Worm (Caenorhabditis elegans) whole organism, L1 larva: ENCODE measurements around the gene npax-1.

ENCODE experiments used
- alr-1 ChIP-seq: fragments of 200-800 bp; sonication (Bioruptor generic); optimal IDR thresholded peaks from 2 replicates; lab custom pipeline; 2018; ENCODE audit warnings: borderline replicate concordance, mild to moderate bottlenecking, missing genetic modification characterization, missing compliant biosample characterization
- ceh-8 ChIP-seq: fragments of 200-800 bp; sonication (Bioruptor generic); optimal IDR thresholded peaks from 2 replicates; lab custom pipeline; 2018; ENCODE audit warnings: mild to moderate bottlenecking, missing genetic modification characterization, moderate library complexity, missing compliant biosample characterization
- efl-1 ChIP-seq, 4 experiments: fragments of 150-350 bp; optimal IDR thresholded peaks in 3 of 4; peaks in 1 of 4; 1 replicate in 1 of 4; 2 replicates in 3 of 4; lab custom pipeline; 2014; ENCODE audit warnings: missing biosample characterization in 2 of 4, missing genetic modification characterization in 2 of 4, missing genetic modification reagents in 2 of 4
- elt-3 ChIP-seq, 6 experiments: fragments of 150-350 bp in 1 of 6; sonication (generic microtip); optimal IDR thresholded peaks; 2 replicates each; lab custom pipeline; 2017 to 2018; ENCODE audit warnings: missing biosample characterization in 6 of 6, missing genetic modification characterization in 6 of 6, inconsistent platforms in 1 of 6
- lin-13 ChIP-seq: fragments of 150-350 bp; optimal IDR thresholded peaks from 2 replicates; lab custom pipeline; 2014; ENCODE audit warnings: missing biosample characterization, missing genetic modification reagents, missing genetic modification characterization
- lsy-2 ChIP-seq, 2 experiments: fragments of 150-350 bp; optimal IDR thresholded peaks; 2 replicates each; lab custom pipeline; 2014; ENCODE audit warnings: missing biosample characterization in 2 of 2, missing genetic modification characterization in 2 of 2
- nhr-71 ChIP-seq: sonication (generic microtip); optimal IDR thresholded peaks from 2 replicates; lab custom pipeline; 2016; ENCODE audit warnings: mild to moderate bottlenecking, missing genetic modification characterization, moderate library complexity, missing compliant biosample characterization
- nhr-77 ChIP-seq: fragments of 150-350 bp; optimal IDR thresholded peaks from 2 replicates; lab custom pipeline; 2014; ENCODE audit warnings: missing biosample characterization, missing genetic modification characterization
- nhr-85 ChIP-seq: sonication (generic microtip); peaks from one replicate; lab custom pipeline; 2016; ENCODE audit warnings: missing genetic modification characterization, inconsistent platforms, missing compliant biosample characterization
- pax-3 ChIP-seq: fragments of 200-800 bp; sonication (Bioruptor generic); optimal IDR thresholded peaks from 2 replicates; lab custom pipeline; 2018; ENCODE audit warnings: mild to moderate bottlenecking, missing genetic modification characterization, moderate library complexity, missing compliant biosample characterization
- pqm-1 ChIP-seq: sonication (generic microtip); optimal IDR thresholded peaks from 3 replicates; lab custom pipeline; 2017; ENCODE audit warnings: missing biosample characterization, missing genetic modification characterization
- snpc-4 ChIP-seq: fragments of 150-350 bp; optimal IDR thresholded peaks from 2 replicates; lab custom pipeline; 2014; ENCODE audit warnings: missing biosample characterization, missing genetic modification characterization
- sox-4 ChIP-seq: sonication (generic microtip); optimal IDR thresholded peaks from 2 replicates; lab custom pipeline; 2016; ENCODE audit warnings: missing genetic modification characterization, missing compliant biosample characterization
- ztf-11 ChIP-seq, 2 experiments: sonication (generic microtip); optimal IDR thresholded peaks; 2 replicates each; lab custom pipeline; 2016 to 2017; ENCODE audit warnings: missing genetic modification characterization in 2 of 2, missing biosample characterization in 1 of 2, missing compliant biosample characterization in 1 of 2

DNA sequence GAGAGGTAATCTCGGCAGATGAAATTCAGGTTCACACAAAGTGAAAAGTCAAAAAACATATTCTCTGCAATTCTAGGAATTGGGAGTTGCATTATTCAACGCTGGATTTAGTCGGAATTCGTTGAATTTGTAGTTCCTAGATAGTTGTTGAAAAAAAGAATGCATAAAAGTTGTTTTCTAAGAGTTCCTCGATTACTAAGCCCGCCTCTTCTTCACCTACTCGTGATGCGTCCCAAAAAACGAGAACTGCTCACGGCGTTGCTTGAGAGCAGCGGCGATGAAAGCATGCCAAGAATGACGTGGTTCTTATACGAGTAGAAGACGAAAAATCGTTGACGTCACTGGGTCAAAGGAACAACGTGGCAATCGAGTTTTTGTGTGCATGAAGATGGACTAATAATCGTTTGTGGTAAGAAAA is 6.1 kb downstream of the npax-1 start:
- TF ChIP-seq lin-13 (no peak), pqm-1 (tag; lab: Kevin White, UChicago) (no peak), snpc-4 (tag; lab: Kevin White, UChicago) (no peak), ceh-8 (GFP tag; lab: Kevin White, UChicago) (no peak), ztf-11 (tag; optimal IDR thresholded peaks at IDR 0.05; lab: Kevin White, UChicago) (no peak), efl-1 (optimal IDR thresholded peaks at IDR 0.05; lab: Kevin White, UChicago) (no peak), efl-1 (GFP tag; optimal IDR thresholded peaks at IDR 0.05 in 1 of 2; lab: Kevin White, UChicago) (no peak), nhr-71 (tag; lab: Kevin White, UChicago) (peak; percentile 75), alr-1 (no peak), lsy-2 (tag; optimal IDR thresholded peaks at IDR 0.05; lab: Kevin White, UChicago) (no peak), nhr-85 (tag; lab: Kevin White, UChicago) (no peak), pax-3 (tag; lab: Kevin White, UChicago) (peak; percentile 16), sox-4 (peak; percentile 26), nhr-77 (tag; lab: Kevin White, UChicago) (no peak), elt-3 (tag; optimal IDR thresholded peaks at IDR 0.05; lab: Kevin White, UChicago) (no peak)
